Fruit fly (Drosophila melanogaster): ENCODE measurements around the gene CG11226.

Gene CG11226

dm6 chr3L:22865061-22865418 lies 28.2 kb downstream of the CG11226 start (continued):
- no peak for TF ChIP-seq hbn (GFP tag; IDR thresholded peaks at IDR 0.05; ENCODE audit: partially characterized antibody)
- TF ChIP-seq dysf (GFP tag; IDR thresholded peaks at IDR 0.05) = peak; percentile 73
- TF ChIP-seq Neu2 (GFP tag; optimal IDR thresholded peaks at IDR 0.05; ENCODE audit: borderline replicate concordance) = no peak
- peak; percentile 46; the same call in 1 of the 2 replicates for TF ChIP-seq Awh (GFP tag; IDR thresholded peaks at IDR 0.05)
- no peak for TF ChIP-seq Atf-2 (GFP tag; optimal IDR thresholded peaks at IDR 0.05)
- TF ChIP-seq CG10462 (GFP tag; optimal IDR thresholded peaks at IDR 0.05) = peak; percentile 17
- TF ChIP-seq CG11504 (tag; optimal IDR thresholded peaks at IDR 0.05) = peak; percentile 85
- TF ChIP-seq CG12155 (GFP tag; optimal IDR thresholded peaks at IDR 0.05) = peak; percentile 45
- TF ChIP-seq Fer3 (tag; optimal IDR thresholded peaks at IDR 0.05) = peak; percentile 65
- TF ChIP-seq Hmr (GFP tag; optimal IDR thresholded peaks at IDR 0.05) = peak; percentile 84
- TF ChIP-seq Oli (tag; optimal IDR thresholded peaks at IDR 0.05) = peak; percentile 84
- peak; percentile 59 for TF ChIP-seq CG14441 (GFP tag; IDR thresholded peaks at IDR 0.05)
- no peak for TF ChIP-seq hkb (optimal IDR thresholded peaks at IDR 0.05)
- peak; percentile 84 for TF ChIP-seq hkb (GFP tag; IDR thresholded peaks at IDR 0.05)
- TF ChIP-seq chn (GFP tag; optimal IDR thresholded peaks at IDR 0.05) = peak; percentile 8
- peak; percentile 69 for TF ChIP-seq Ptx1 (GFP tag; IDR thresholded peaks at IDR 0.05)
- peak; percentile 71 for TF ChIP-seq Xrp1 (GFP tag; IDR thresholded peaks at IDR 0.05)
- peak; percentile 61 for TF ChIP-seq CG17568 (GFP tag; optimal IDR thresholded peaks at IDR 0.05)
- TF ChIP-seq bcd (GFP tag; optimal IDR thresholded peaks at IDR 0.05) = peak; percentile 58
- peak; percentile 78 for TF ChIP-seq Sox100B (GFP tag; optimal IDR thresholded peaks at IDR 0.05)
- peak; percentile 23 for TF ChIP-seq CG2875 (GFP tag; optimal IDR thresholded peaks at IDR 0.05)
- TF ChIP-seq disco-r (GFP tag; optimal IDR thresholded peaks at IDR 0.05) = no peak
- TF ChIP-seq gsb-n (tag; optimal IDR thresholded peaks at IDR 0.05) = peak; percentile 68
- no peak for TF ChIP-seq danr (GFP tag; IDR thresholded peaks at IDR 0.05)
- peak; percentile 52; the same call in 1 of the 2 replicates for TF ChIP-seq CG4730 (GFP tag; IDR thresholded peaks at IDR 0.05)
- TF ChIP-seq sug (tag; optimal IDR thresholded peaks at IDR 0.05) = peak; percentile 34
- TF ChIP-seq cwo (GFP tag; optimal IDR thresholded peaks at IDR 0.05) = peak; percentile 49
- TF ChIP-seq CG1529 (GFP tag; optimal IDR thresholded peaks at IDR 0.05) = peak; percentile 27
- no peak for TF ChIP-seq Doc3 (GFP tag; IDR thresholded peaks at IDR 0.05; ENCODE audit: partially characterized antibody)
- TF ChIP-seq CG4328 (GFP tag; optimal IDR thresholded peaks at IDR 0.05) = no peak
- TF ChIP-seq Atf3 (GFP tag; optimal IDR thresholded peaks at IDR 0.05) = peak; percentile 12
- TF ChIP-seq CG10543 (GFP tag; optimal IDR thresholded peaks at IDR 0.05) = peak; percentile 39

DNA sequence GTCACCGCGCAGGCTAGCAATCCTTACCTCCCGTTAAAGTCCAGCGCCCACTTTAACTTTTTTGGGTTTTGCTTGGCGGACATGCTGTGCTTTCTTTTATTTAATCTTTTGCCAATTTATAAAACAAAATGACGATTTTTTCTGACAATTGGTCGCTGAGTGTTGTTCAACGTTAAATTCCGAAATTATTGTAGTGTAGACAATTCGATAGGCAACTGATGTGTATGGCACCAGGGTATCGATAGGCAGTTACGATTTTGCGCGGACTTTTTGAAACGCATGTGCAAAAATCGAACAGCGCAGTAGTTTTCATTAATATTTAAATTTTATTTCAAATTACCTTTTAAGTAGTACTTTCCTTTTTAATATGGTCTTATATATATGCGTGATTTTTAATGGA lies 31.2 kb downstream of the CG11226 start, which contains the start of gene EMC4:
Gene EMC4, minus strand, starts transcription at position 174 of the 400 bp plus-strand sequence.
- peak; percentile 8 for TF ChIP-seq CG17568 (GFP tag; optimal IDR thresholded peaks at IDR 0.05)
- TF ChIP-seq Opbp (GFP tag; IDR thresholded peaks at IDR 0.05; ENCODE audit: partially characterized antibody) = peak; percentile 82; the same call in 2 of the 3 replicates
- TF ChIP-seq slp2 (GFP tag; optimal IDR thresholded peaks at IDR 0.05) = peak; percentile 2
- TF ChIP-seq CG18011 (GFP tag; optimal IDR thresholded peaks at IDR 0.05) = peak; percentile 84
- TF ChIP-seq CG34422 (GFP tag; IDR thresholded peaks at IDR 0.05) = 0 out of 3 replicates have a peak, but pooled peaks have one; percentile 18
- peak; percentile 3 for TF ChIP-seq CG13123 (GFP tag; optimal IDR thresholded peaks at IDR 0.05)
- TF ChIP-seq CG8290 (GFP tag; optimal IDR thresholded peaks at IDR 0.05) = no peak
- TF ChIP-seq CG8290 (tag; optimal IDR thresholded peaks at IDR 0.05) = peak in 1 of 2 experiments; percentile 73
- peak in 1 of 2 experiments; percentile 16 for TF ChIP-seq crp (GFP tag; optimal IDR thresholded peaks at IDR 0.05)
- no peak for TF ChIP-seq Rx (GFP tag; IDR thresholded peaks at IDR 0.05)
- TF ChIP-seq phol (tag; optimal IDR thresholded peaks at IDR 0.05) = peak; percentile 87
- TF ChIP-seq ftz-f1 (GFP tag; optimal IDR thresholded peaks at IDR 0.05) = no peak
- TF ChIP-seq CG14860 (GFP tag; IDR thresholded peaks at IDR 0.05; ENCODE audit: partially characterized antibody) = peak; percentile 63; the same call in 2 of the 3 replicates
- TF ChIP-seq Hmr (GFP tag; optimal IDR thresholded peaks at IDR 0.05) = peak; percentile 29
- peak; percentile 52 for TF ChIP-seq NfI (GFP tag; optimal IDR thresholded peaks at IDR 0.05)
- TF ChIP-seq Hsf (GFP tag; optimal IDR thresholded peaks at IDR 0.05) = peak; percentile 61
- TF ChIP-seq CG30403 (GFP tag; optimal IDR thresholded peaks at IDR 0.05) = peak; percentile 48
- TF ChIP-seq CG30020 (tag; optimal IDR thresholded peaks at IDR 0.05) = peak; percentile 32
- TF ChIP-seq CG4424 (GFP tag; optimal IDR thresholded peaks at IDR 0.05) = peak; percentile 22
- TF ChIP-seq CG4360 (GFP tag; IDR thresholded peaks at IDR 0.05) = peak; percentile 29; the same call in 1 of the 2 replicates
- no peak for TF ChIP-seq oc (tag; optimal IDR thresholded peaks at IDR 0.05)
- peak; percentile 76 for TF ChIP-seq Sry-δ (GFP tag; optimal IDR thresholded peaks at IDR 0.05)

Data from whole organism, embryonic.